Worm (Caenorhabditis elegans) whole organism, mixed stage, embryonic: ENCODE data around the gene C25D7.10.

ENCODE experiments used
- nhr-28 ChIP-seq: fragments of 150-350 bp; optimal IDR thresholded peaks from 2 replicates; lab custom pipeline; 2014; ENCODE audit warnings: missing biosample characterization, missing genetic modification characterization
- nhr-76 ChIP-seq: sonication (generic microtip); optimal IDR thresholded peaks from 2 replicates; lab custom pipeline; 2017; ENCODE audit warnings: missing biosample characterization, missing genetic modification characterization
- pha-4 ChIP-seq: fragments of 150-350 bp; optimal IDR thresholded peaks from 2 replicates; lab custom pipeline; 2018; ENCODE audit warnings: missing biosample characterization, missing genetic modification reagents, missing genetic modification characterization
- unc-62 ChIP-seq: fragments of 150-350 bp; optimal IDR thresholded peaks from 2 replicates; lab custom pipeline; 2014; ENCODE audit warnings: missing biosample characterization, missing genetic modification reagents, missing genetic modification characterization

DNA sequence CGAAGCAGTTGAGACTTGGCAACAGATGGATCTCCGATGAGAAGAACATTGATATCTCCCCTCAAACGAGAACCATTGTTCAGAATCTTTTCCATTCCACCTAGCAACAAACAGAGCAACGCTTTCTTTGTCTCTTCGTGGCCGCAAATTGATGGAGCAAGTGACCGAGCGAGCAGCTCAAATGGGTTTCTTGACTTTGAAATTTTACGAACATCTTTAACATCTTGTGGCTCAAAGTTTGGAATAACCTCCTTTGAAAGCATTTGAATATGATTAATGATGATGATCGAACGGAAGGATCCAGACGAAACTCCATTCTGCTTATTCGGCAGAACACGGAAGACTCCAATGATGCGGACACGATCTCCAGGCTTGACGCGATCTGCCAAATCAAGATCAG lies 8.8 kb upstream of the C25D7.10 start:
- TF ChIP-seq nhr-28 (tag; lab: Kevin White, UChicago), result no peak
- TF ChIP-seq nhr-76, result no peak
- TF ChIP-seq unc-62 (GFP tag; lab: Kevin White, UChicago), result no peak
- no peak for TF ChIP-seq pha-4
